Fruit fly (Drosophila melanogaster) whole organism, embryonic: ENCODE results near the gene SC35.

Source experiments
- Awh ChIP-seq: fragments of 200-800 bp; sonication (Bioruptor generic); IDR thresholded peaks from 2 replicates; pipeline ENCODE4, ENCODE4 v1.3.6; 2022; ENCODE audit warnings: missing biosample characterization, missing genetic modification characterization
- CG10366 ChIP-seq: fragments of 200-800 bp; sonication (Bioruptor generic); IDR thresholded peaks from 2 replicates; pipeline ENCODE4 v1.3.6; 2022; ENCODE audit warnings: missing biosample characterization, missing genetic modification characterization
- CG10654 ChIP-seq: fragments of 200-800 bp; sonication (Bioruptor generic); optimal IDR thresholded peaks from 2 replicates; lab custom pipeline; 2016; ENCODE audit warnings: missing biosample characterization, missing genetic modification characterization
- CG13775 ChIP-seq: fragments of 200-800 bp; sonication (Bioruptor generic); optimal IDR thresholded peaks from 3 replicates; lab custom pipeline; 2017; ENCODE audit warnings: missing biosample characterization, mild to moderate bottlenecking, missing genetic modification characterization
- CG14860 ChIP-seq: fragments of 200-800 bp; sonication (Bioruptor generic); IDR thresholded peaks from 3 replicates; pipeline ENCODE4 v1.3.6; 2022; ENCODE audit warnings: missing biosample characterization, missing genetic modification characterization; ENCODE audit not compliant: partially characterized antibody
- CG14965 ChIP-seq: fragments of 200-800 bp; sonication (Bioruptor generic); optimal IDR thresholded peaks from 2 replicates; lab custom pipeline; 2016; ENCODE audit warnings: missing biosample characterization, missing genetic modification characterization, borderline replicate concordance
- CG17359 ChIP-seq: fragments of 200-800 bp; sonication (Bioruptor generic); optimal IDR thresholded peaks from 3 replicates; lab custom pipeline; 2018; ENCODE audit warnings: missing biosample characterization, mild to moderate bottlenecking, missing genetic modification characterization, moderate library complexity
- CG17361 ChIP-seq: fragments of 200-800 bp; sonication (Bioruptor generic); IDR thresholded peaks from 3 replicates; pipeline ENCODE4 v1.3.6; 2022; ENCODE audit warnings: missing biosample characterization, missing genetic modification characterization
- CG17612 ChIP-seq: fragments of 200-800 bp; sonication (Bioruptor generic); IDR thresholded peaks from 2 replicates; pipeline ENCODE4 v1.3.6; 2022; ENCODE audit warnings: missing biosample characterization, missing genetic modification characterization
- CG17912 ChIP-seq: fragments of 200-800 bp; sonication (Bioruptor generic); optimal IDR thresholded peaks from 2 replicates; lab custom pipeline; 2018; ENCODE audit warnings: missing biosample characterization, mild to moderate bottlenecking, missing genetic modification characterization
- CG2116 ChIP-seq: fragments of 200-800 bp; sonication (Bioruptor generic); optimal IDR thresholded peaks from 3 replicates; lab custom pipeline; 2018; ENCODE audit warnings: missing biosample characterization, mild to moderate bottlenecking, missing genetic modification characterization
- CG30403 ChIP-seq: fragments of 200-800 bp; sonication (Bioruptor generic); optimal IDR thresholded peaks from 3 replicates; lab custom pipeline; 2016; ENCODE audit warnings: missing biosample characterization, missing genetic modification characterization
- CG31365 ChIP-seq: fragments of 200-800 bp; sonication (Bioruptor generic); optimal IDR thresholded peaks from 2 replicates; lab custom pipeline; 2018; ENCODE audit warnings: missing biosample characterization, mild to moderate bottlenecking, missing genetic modification characterization
- CG3163 ChIP-seq: fragments of 200-800 bp; sonication (Bioruptor generic); optimal IDR thresholded peaks from 3 replicates; lab custom pipeline; 2016; ENCODE audit warnings: missing biosample characterization, missing genetic modification characterization
- CG4282 ChIP-seq: fragments of 200-800 bp; sonication (Bioruptor generic); optimal IDR thresholded peaks from 2 replicates; lab custom pipeline; 2016; ENCODE audit warnings: missing biosample characterization, missing genetic modification characterization
- CG4424 ChIP-seq: fragments of 200-800 bp; sonication (Bioruptor generic); optimal IDR thresholded peaks from 3 replicates; lab custom pipeline; 2016; ENCODE audit warnings: missing biosample characterization, missing genetic modification characterization
- CG6683 ChIP-seq: fragments of 200-800 bp; sonication (Bioruptor generic); optimal IDR thresholded peaks from 2 replicates; lab custom pipeline; 2017; ENCODE audit warnings: missing biosample characterization, mild to moderate bottlenecking, missing genetic modification characterization, missing genetic modification reagents
- CG7271 ChIP-seq: fragments of 200-800 bp; sonication (Bioruptor generic); optimal IDR thresholded peaks from 2 replicates; lab custom pipeline; 2018; ENCODE audit warnings: missing biosample characterization, mild to moderate bottlenecking, missing genetic modification characterization, moderate library complexity
- CG7357 ChIP-seq: fragments of 200-800 bp; sonication (Bioruptor generic); IDR thresholded peaks from 3 replicates; pipeline ENCODE4 v1.3.6; 2022; ENCODE audit warnings: missing biosample characterization, missing genetic modification characterization
- CG8944 ChIP-seq: fragments of 200-800 bp; sonication (Bioruptor generic); optimal IDR thresholded peaks from 3 replicates; lab custom pipeline; 2016; ENCODE audit warnings: missing biosample characterization, missing genetic modification characterization
- Dad ChIP-seq: fragments of 200-800 bp; sonication (Bioruptor generic); optimal IDR thresholded peaks from 3 replicates; lab custom pipeline; 2016; ENCODE audit warnings: missing biosample characterization, missing genetic modification characterization
- Dref ChIP-seq: fragments of 200-800 bp; sonication (Bioruptor generic); IDR thresholded peaks from 2 replicates; pipeline ENCODE4 v1.3.6; 2022; ENCODE audit warnings: missing biosample characterization, missing genetic modification characterization
- Fer3 ChIP-seq: fragments of 200-800 bp; sonication (Bioruptor generic); optimal IDR thresholded peaks from 2 replicates; lab custom pipeline; 2018; ENCODE audit warnings: missing biosample characterization, mild to moderate bottlenecking, missing genetic modification characterization, moderate library complexity
- GATAe ChIP-seq: fragments of 200-800 bp; sonication (Bioruptor generic); conservative IDR thresholded peaks from 2 replicates; pipeline ENCODE4 v1.3.6; 2022; ENCODE audit warnings: missing biosample characterization, missing genetic modification characterization
- HLH54F ChIP-seq: fragments of 200-800 bp; sonication (Bioruptor generic); optimal IDR thresholded peaks from 3 replicates; lab custom pipeline; 2016; ENCODE audit warnings: missing biosample characterization, missing genetic modification characterization
- Kr ChIP-seq: fragments of 200-800 bp; sonication (Bioruptor generic); optimal IDR thresholded peaks from 2 replicates; lab custom pipeline; 2017; ENCODE audit warnings: missing biosample characterization, mild to moderate bottlenecking, missing genetic modification characterization
- Oaz ChIP-seq: fragments of 200-800 bp; sonication (Bioruptor generic); IDR thresholded peaks from 2 replicates; pipeline ENCODE4 v1.3.6; 2022; ENCODE audit warnings: missing biosample characterization, missing genetic modification characterization
- Pdp1 ChIP-seq, 2 experiments: fragments of 200-800 bp; sonication (Bioruptor generic); optimal IDR thresholded peaks; 3 replicates each; lab custom pipeline; 2016; ENCODE audit warnings: missing biosample characterization in 2 of 2, missing genetic modification characterization in 2 of 2, mild to moderate bottlenecking in 1 of 2, moderate library complexity in 1 of 2
- Scr ChIP-seq: fragments of 200-800 bp; sonication (Bioruptor generic); IDR thresholded peaks from 2 replicates; pipeline ENCODE4 v1.3.6; 2022; ENCODE audit warnings: missing biosample characterization, missing genetic modification characterization; ENCODE audit not compliant: partially characterized antibody
- Side ChIP-seq: fragments of 200-800 bp; sonication (Bioruptor generic); optimal IDR thresholded peaks from 2 replicates; lab custom pipeline; 2016; ENCODE audit warnings: missing biosample characterization, missing genetic modification characterization
- Sox102F ChIP-seq: fragments of 200-800 bp; sonication (Bioruptor generic); optimal IDR thresholded peaks from 2 replicates; lab custom pipeline; 2018; ENCODE audit warnings: missing biosample characterization, mild to moderate bottlenecking, missing genetic modification characterization, moderate library complexity
- TFAM ChIP-seq: fragments of 200-800 bp; sonication (Bioruptor generic); optimal IDR thresholded peaks from 2 replicates; lab custom pipeline; 2017; ENCODE audit warnings: missing biosample characterization, missing genetic modification characterization, inconsistent platforms
- chif ChIP-seq, 2 experiments: fragments of 200-800 bp; sonication (Bioruptor generic); optimal IDR thresholded peaks; 3 replicates each; lab custom pipeline; 2016; ENCODE audit warnings: missing biosample characterization in 2 of 2, missing genetic modification characterization in 2 of 2
- chm ChIP-seq: fragments of 200-800 bp; sonication (Bioruptor generic); IDR thresholded peaks from 2 replicates; pipeline ENCODE4 v1.3.6; 2022; ENCODE audit warnings: missing biosample characterization, missing genetic modification characterization
- crc ChIP-seq: fragments of 200-800 bp; sonication (Bioruptor generic); optimal IDR thresholded peaks from 2 replicates; lab custom pipeline; 2016; ENCODE audit warnings: missing biosample characterization, missing genetic modification characterization
- dimm ChIP-seq: fragments of 200-800 bp; sonication (Bioruptor generic); IDR thresholded peaks from 2 replicates; pipeline ENCODE4 v1.3.6; 2022; ENCODE audit warnings: missing biosample characterization, missing genetic modification characterization
- eve ChIP-seq, 2 experiments: fragments of >200 bp; optimal IDR thresholded peaks; 2 replicates each; lab custom pipeline; 2017; ENCODE audit warnings: missing biosample characterization in 2 of 2, missing genetic modification characterization in 2 of 2
- gcm ChIP-seq: fragments of 200-800 bp; sonication (Bioruptor generic); optimal IDR thresholded peaks from 2 replicates; lab custom pipeline; 2019; ENCODE audit warnings: missing biosample characterization, mild to moderate bottlenecking, missing genetic modification characterization, moderate library complexity
- gfzf ChIP-seq: fragments of 200-800 bp; sonication (Bioruptor generic); optimal IDR thresholded peaks from 2 replicates; lab custom pipeline; 2016; ENCODE audit warnings: missing biosample characterization, mild to moderate bottlenecking, missing genetic modification characterization, moderate library complexity
- ken ChIP-seq: fragments of 200-800 bp; sonication (Bioruptor generic); IDR thresholded peaks from 3 replicates; pipeline ENCODE4 v1.3.6; 2022; ENCODE audit warnings: missing biosample characterization, missing genetic modification characterization
- mld ChIP-seq: fragments of 200-800 bp; sonication (Bioruptor generic); IDR thresholded peaks from 3 replicates; pipeline ENCODE4 v1.3.6; 2022; ENCODE audit warnings: missing biosample characterization, missing genetic modification characterization; ENCODE audit not compliant: partially characterized antibody
- pan ChIP-seq, 4 experiments: fragments of >200 bp in 3 of 4; fragments of 200-800 bp in 1 of 4; sonication (Bioruptor generic) in 1 of 4; optimal IDR thresholded peaks in 3 of 4; IDR thresholded peaks in 1 of 4; 2 replicates each; pipeline versions ENCODE4 v1.3.6 to Lab custom; 2017 to 2022; ENCODE audit warnings: missing biosample characterization in 2 of 4, missing genetic modification characterization in 2 of 4, mixed read lengths in 1 of 4
- prd ChIP-seq, 3 experiments: fragments of >200 bp in 2 of 3; fragments of 200-800 bp in 1 of 3; sonication (Bioruptor generic) in 1 of 3; optimal IDR thresholded peaks in 2 of 3; IDR thresholded peaks in 1 of 3; 2 replicates in 2 of 3; 3 replicates in 1 of 3; pipeline versions ENCODE4 v1.3.6 to Lab custom; 2017 to 2022; ENCODE audit warnings: missing biosample characterization in 1 of 3, missing genetic modification characterization in 1 of 3
- run ChIP-seq: fragments of 200-800 bp; sonication (Bioruptor generic); optimal IDR thresholded peaks from 3 replicates; lab custom pipeline; 2018; ENCODE audit warnings: missing biosample characterization, mild to moderate bottlenecking, missing genetic modification characterization
- shn ChIP-seq: fragments of 200-800 bp; sonication (Bioruptor generic); optimal IDR thresholded peaks from 3 replicates; lab custom pipeline; 2016; ENCODE audit warnings: missing biosample characterization, missing genetic modification characterization
- sim ChIP-seq: fragments of 200-800 bp; sonication (Bioruptor generic); IDR thresholded peaks from 2 replicates; pipeline ENCODE4 v1.3.6; 2022; ENCODE audit warnings: missing biosample characterization, missing genetic modification characterization
- sr ChIP-seq: fragments of 200-800 bp; sonication (Bioruptor generic); IDR thresholded peaks from 3 replicates; pipeline ENCODE4 v1.3.6; 2022; ENCODE audit warnings: missing biosample characterization, missing genetic modification characterization
- ttk ChIP-seq: fragments of 200-800 bp; sonication (Bioruptor generic); IDR thresholded peaks from 2 replicates; pipeline ENCODE4 v2.1.2; 2022; ENCODE audit warnings: missing biosample characterization, missing genetic modification characterization
- wor ChIP-seq: fragments of 200-800 bp; sonication (Bioruptor generic); IDR thresholded peaks from 2 replicates; pipeline ENCODE4 v1.3.6; 2022; ENCODE audit warnings: missing biosample characterization, missing genetic modification characterization

The SC35 gene

DNA sequence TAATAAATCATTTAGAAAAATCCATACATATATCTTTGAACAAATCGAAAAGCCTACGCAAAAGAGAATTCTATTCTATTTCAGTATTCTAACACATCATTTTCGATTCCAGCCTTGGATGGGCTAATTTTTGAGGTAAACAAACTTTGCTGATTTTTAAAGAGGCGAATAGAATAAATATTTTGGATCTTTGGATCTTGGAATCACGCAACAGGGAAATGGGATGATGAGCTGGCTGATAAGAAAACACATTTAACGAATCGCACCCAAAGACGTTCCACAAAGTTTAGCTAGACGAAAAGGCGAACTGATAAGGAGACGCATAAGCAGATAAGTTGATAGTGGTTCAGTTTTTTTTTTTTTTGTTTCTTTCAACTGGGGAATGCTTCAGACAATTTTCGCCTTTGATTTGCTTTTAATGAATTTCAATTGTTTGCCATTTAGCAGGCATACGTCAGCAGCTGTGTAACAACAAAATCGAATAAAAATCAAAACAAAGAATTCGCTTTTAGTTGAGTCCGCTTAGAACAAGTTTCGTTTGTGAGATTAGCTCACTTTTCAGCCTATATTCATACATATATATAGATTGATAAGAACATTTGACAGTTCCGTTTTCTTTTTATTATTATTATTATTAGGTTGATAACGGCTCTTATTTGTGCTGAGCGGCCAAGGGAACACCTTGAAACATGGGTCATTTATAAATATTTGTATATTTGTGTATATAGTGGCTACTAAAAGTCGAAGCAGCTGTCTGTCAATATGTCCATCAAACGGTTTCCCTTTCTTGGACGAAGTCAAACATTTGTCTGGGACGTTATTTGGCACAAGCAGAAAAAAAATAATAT lies 30.9 kb upstream of the SC35 start (continued):
- TF ChIP-seq ttk (GFP tag; lab: Robert Waterston, UW) (no peak), run (tag; lab: Kevin White, UChicago) (no peak), CG30403 (GFP tag; lab: Kevin White, UChicago) (no peak), TFAM (GFP tag; lab: Kevin White, UChicago) (no peak), CG17612 (GFP tag; lab: Robert Waterston, UW) (no peak), Kr (GFP tag; lab: Kevin White, UChicago) (peak; percentile 41), Fer3 (tag; lab: Kevin White, UChicago) (peak; percentile 11), CG13775 (GFP tag; lab: Kevin White, UChicago) (no peak), CG31365 (tag; lab: Kevin White, UChicago) (no peak), mld (GFP tag; lab: Robert Waterston, UW) (no peak), CG10654 (GFP tag; lab: Kevin White, UChicago) (no peak), shn (GFP tag; lab: Kevin White, UChicago) (no peak), CG17361 (GFP tag; lab: Robert Waterston, UW) (peak; percentile 19; the same call in 1 of the 3 replicates), Awh (GFP tag; lab: Robert Waterston, UW) (no peak), CG4282 (no peak), crc (GFP tag; lab: Kevin White, UChicago) (no peak), wor (GFP tag; lab: Robert Waterston, UW) (no peak), CG17912 (no peak), Sox102F (GFP tag; lab: Kevin White, UChicago) (peak; percentile 25), ken (GFP tag; lab: Robert Waterston, UW) (no peak), CG14965 (no peak), CG6683 (GFP tag; lab: Kevin White, UChicago) (no peak), CG14860 (no peak), eve (GFP tag; optimal IDR thresholded peaks at IDR 0.05; lab: Kevin White, UChicago) (peak in 1 of 2 experiments; percentile 9), Dref (GFP tag; lab: Robert Waterston, UW) (no peak), gcm (no peak), Oaz (GFP tag; lab: Robert Waterston, UW) (no peak), sim (GFP tag; lab: Robert Waterston, UW) (no peak), pan (optimal IDR thresholded peaks at IDR 0.05; lab: Kevin White, UChicago) (no peak), pan (GFP tag; optimal IDR thresholded peaks at IDR 0.05 in 1 of 2, IDR thresholded peaks at IDR 0.05 in 1 of 2) (no peak), gfzf (no peak), sr (GFP tag; lab: Robert Waterston, UW) (no peak), HLH54F (GFP tag; lab: Kevin White, UChicago) (no peak), CG3163 (GFP tag; lab: Kevin White, UChicago) (no peak), GATAe (GFP tag; lab: Robert Waterston, UW) (no peak), Scr (no peak), chif (GFP tag; optimal IDR thresholded peaks at IDR 0.05; lab: Kevin White, UChicago) (no peak), CG8944 (GFP tag; lab: Kevin White, UChicago) (no peak), CG17359 (tag; lab: Kevin White, UChicago) (peak; percentile 34), Side (no peak), dimm (GFP tag; lab: Robert Waterston, UW) (no peak), CG7357 (GFP tag; lab: Robert Waterston, UW) (no peak), CG10366 (GFP tag; lab: Robert Waterston, UW) (no peak), prd (optimal IDR thresholded peaks at IDR 0.05; lab: Kevin White, UChicago) (no peak), prd (GFP tag; IDR thresholded peaks at IDR 0.05; lab: Robert Waterston, UW) (no peak), Pdp1 (GFP tag; optimal IDR thresholded peaks at IDR 0.05; lab: Kevin White, UChicago) (peak in 1 of 2 experiments; percentile 72), Dad (GFP tag; lab: Kevin White, UChicago) (no peak), CG2116 (GFP tag; lab: Kevin White, UChicago) (peak; percentile 9), CG7271 (no peak), CG4424 (no peak), chm (GFP tag; lab: Robert Waterston, UW) (no peak)
